Worm (Caenorhabditis elegans): ENCODE results near the gene appg-1.

appg-1 gene

DNA sequence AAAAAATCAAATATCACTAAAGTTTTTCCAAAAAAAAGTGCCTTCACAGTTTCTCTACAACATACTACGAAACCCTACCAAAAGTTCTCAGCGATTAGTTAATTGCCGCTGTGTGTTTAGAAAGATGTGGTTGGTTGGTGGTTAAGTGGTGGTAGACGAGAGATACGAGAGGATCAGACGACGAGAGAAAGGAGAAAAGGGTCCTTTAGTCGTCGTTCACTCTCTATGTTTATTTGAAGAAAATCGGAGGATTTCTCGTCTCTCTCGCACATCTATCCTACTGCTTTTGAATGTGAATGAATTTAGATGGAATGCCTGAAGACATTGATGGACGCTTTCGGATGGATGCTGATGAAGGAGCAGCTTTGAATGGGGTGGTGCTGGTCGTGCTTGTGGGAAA is 45.0 kb downstream of the appg-1 start:
- TF ChIP-seq efl-1 (optimal IDR thresholded peaks at IDR 0.05) (peak; percentile 11 to 14), efl-1 (GFP tag; optimal IDR thresholded peaks at IDR 0.05 in 1 of 2) (peak in 1 of 2 experiments; percentile 88), nhr-84 (tag; optimal IDR thresholded peaks at IDR 0.05) (no peak), dsc-1 (tag; optimal IDR thresholded peaks at IDR 0.05) (peak; percentile 11), rnt-1 (tag; optimal IDR thresholded peaks at IDR 0.05) (peak; percentile 34), Y116A8C.19 (tag; optimal IDR thresholded peaks at IDR 0.05; ENCODE audit: borderline replicate concordance) (no peak), snpc-4 (tag; optimal IDR thresholded peaks at IDR 0.05) (no peak), mep-1 (tag; optimal IDR thresholded peaks at IDR 0.05) (peak; percentile 40), nhr-71 (tag; optimal IDR thresholded peaks at IDR 0.05) (peak; percentile 9), ama-1 (optimal IDR thresholded peaks at IDR 0.05) (no peak), blmp-1 (tag; optimal IDR thresholded peaks at IDR 0.05) (peak; percentile 52), C34B4.2 (tag; optimal IDR thresholded peaks at IDR 0.05) (no peak), zag-1 (tag; optimal IDR thresholded peaks at IDR 0.05) (no peak), dpl-1 (GFP tag; optimal IDR thresholded peaks at IDR 0.05) (peak in 1 of 3 experiments; percentile 10), lin-35 (GFP tag; optimal IDR thresholded peaks at IDR 0.05) (peak in 1 of 2 experiments; percentile 14), lin-14 (GFP tag; optimal IDR thresholded peaks at IDR 0.05) (peak; percentile 70)

ce11 chrII:10373016-10373415 is 47.2 kb downstream of the appg-1 start:
- TF ChIP-seq elt-2 (tag; optimal IDR thresholded peaks at IDR 0.05) (peak; percentile 8), nhr-77 (tag; optimal IDR thresholded peaks at IDR 0.05) (no peak)

DNA sequence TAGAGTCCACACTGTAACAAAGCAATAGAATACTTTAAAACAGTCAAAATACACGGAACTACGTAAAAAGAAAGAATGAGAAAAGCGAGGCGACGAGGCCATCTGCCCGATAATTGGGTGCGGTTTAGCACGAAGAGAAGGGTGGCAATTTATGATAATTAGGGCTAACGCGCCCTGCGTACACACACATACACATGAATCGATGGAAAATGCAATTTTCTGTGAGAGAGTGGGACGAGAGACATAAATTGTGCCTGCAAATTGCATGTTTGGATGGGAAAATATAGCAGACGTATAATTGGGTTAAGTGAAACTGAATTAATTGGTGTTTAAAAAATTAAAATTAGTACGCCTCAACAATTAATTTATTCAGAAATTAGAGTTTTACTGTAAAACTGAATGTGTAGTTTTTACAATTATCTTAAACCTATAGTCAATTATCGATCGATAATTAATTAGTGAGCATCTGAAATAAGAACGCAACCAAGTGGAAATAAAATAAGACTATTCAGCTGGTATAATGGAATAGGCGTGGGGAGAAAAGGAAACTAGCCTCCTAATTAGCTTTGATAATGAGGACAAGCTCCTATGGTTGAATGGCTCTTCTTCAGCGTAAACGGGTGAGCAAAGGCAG is 47.8 kb downstream of the appg-1 start:
- TF ChIP-seq ztf-4 (tag; optimal IDR thresholded peaks at IDR 0.05) (no peak), lin-15B (tag; optimal IDR thresholded peaks at IDR 0.05) (no peak), ceh-88 (GFP tag; IDR thresholded peaks at IDR 0.05) (no peak), mef-2 (tag; optimal IDR thresholded peaks at IDR 0.05) (no peak), C04F5.9 (tag; optimal IDR thresholded peaks at IDR 0.05) (no peak), tbx-2 (tag; optimal IDR thresholded peaks at IDR 0.05) (no peak), egl-13 (tag; optimal IDR thresholded peaks at IDR 0.05) (no peak), nhr-85 (tag) (no peak), lsy-2 (tag; optimal IDR thresholded peaks at IDR 0.05) (peak in 1 of 2 experiments; percentile 9), ceh-63 (GFP tag; optimal IDR thresholded peaks at IDR 0.05) (no peak), ztf-11 (tag; optimal IDR thresholded peaks at IDR 0.05) (peak in 1 of 2 experiments; percentile 15), aly-2 (tag; optimal IDR thresholded peaks at IDR 0.05) (no peak), pax-3 (tag; optimal IDR thresholded peaks at IDR 0.05) (no peak), Y116A8C.19 (tag; optimal IDR thresholded peaks at IDR 0.05; ENCODE audit: borderline replicate concordance) (no peak), unc-98 (GFP tag; IDR thresholded peaks at IDR 0.05) (no peak), mab-9 (GFP tag; IDR thresholded peaks at IDR 0.05) (no peak), grh-1 (GFP tag; IDR thresholded peaks at IDR 0.05) (no peak), unc-86 (tag; optimal IDR thresholded peaks at IDR 0.05) (no peak), aha-1 (tag; optimal IDR thresholded peaks at IDR 0.05) (no peak), ceh-82 (tag; optimal IDR thresholded peaks at IDR 0.05) (no peak), pag-3 (tag; optimal IDR thresholded peaks at IDR 0.05; ENCODE audit: borderline replicate concordance, insufficient read depth) (no peak), pqm-1 (tag; optimal IDR thresholded peaks at IDR 0.05) (no peak), swsn-7 (tag; optimal IDR thresholded peaks at IDR 0.05) (peak; percentile 13), fos-1 (tag; optimal IDR thresholded peaks at IDR 0.05) (no peak), zag-1 (tag; optimal IDR thresholded peaks at IDR 0.05) (no peak), jun-1 (tag; optimal IDR thresholded peaks at IDR 0.05) (no peak), C16A3.4 (tag; optimal IDR thresholded peaks at IDR 0.05) (no peak), lin-39 (tag; optimal IDR thresholded peaks at IDR 0.05) (no peak), xbp-1 (tag; optimal IDR thresholded peaks at IDR 0.05) (no peak), egl-27 (tag; optimal IDR thresholded peaks at IDR 0.05) (no peak), mdl-1 (tag; optimal IDR thresholded peaks at IDR 0.05) (no peak), C34B4.2 (tag; optimal IDR thresholded peaks at IDR 0.05) (no peak), lin-13 (GFP tag; optimal IDR thresholded peaks at IDR 0.05) (no peak), blmp-1 (tag; optimal IDR thresholded peaks at IDR 0.05) (peak; percentile 38), lin-14 (GFP tag; optimal IDR thresholded peaks at IDR 0.05) (peak; percentile 68), isw-1 (GFP tag; IDR thresholded peaks at IDR 0.05) (no peak), unc-62 (GFP tag; optimal IDR thresholded peaks at IDR 0.05) (no peak)

Measured in whole organism, L1 larva.